Fruit fly (Drosophila melanogaster) whole organism, prepupa: ENCODE measurements around the gene Pdk1.

Experiments used
- CG10631 ChIP-seq: fragments of 200-800 bp; sonication (Bioruptor generic); optimal IDR thresholded peaks from 2 replicates; lab custom pipeline; 2016; ENCODE audit warnings: missing biosample characterization, missing genetic modification characterization
- CG10669 ChIP-seq: fragments of 200-800 bp; sonication (Bioruptor generic); optimal IDR thresholded peaks from 3 replicates; lab custom pipeline; 2018; ENCODE audit warnings: missing biosample characterization, mild to moderate bottlenecking, missing genetic modification characterization, moderate library complexity
- CG11294 ChIP-seq: fragments of 200-800 bp; sonication (Bioruptor generic); IDR thresholded peaks from 2 replicates; pipeline ENCODE4 v1.3.6; 2022; ENCODE audit warnings: missing biosample characterization, missing genetic modification characterization
- CG11902 ChIP-seq: fragments of 200-800 bp; sonication (Bioruptor generic); optimal IDR thresholded peaks from 3 replicates; lab custom pipeline; 2016; ENCODE audit warnings: missing biosample characterization, missing genetic modification characterization
- CG3032 ChIP-seq: fragments of 200-800 bp; optimal IDR thresholded peaks from 2 replicates; lab custom pipeline; 2019; ENCODE audit warnings: missing biosample characterization, mild to moderate bottlenecking, missing genetic modification characterization, moderate library complexity
- CG31627 ChIP-seq: fragments of 200-800 bp; sonication (Bioruptor generic); optimal IDR thresholded peaks from 3 replicates; lab custom pipeline; 2016; ENCODE audit warnings: missing biosample characterization, missing genetic modification characterization
- CG32006 ChIP-seq: fragments of 200-800 bp; sonication (Bioruptor generic); optimal IDR thresholded peaks from 3 replicates; lab custom pipeline; 2017; ENCODE audit warnings: missing biosample characterization, mild to moderate bottlenecking, missing genetic modification characterization
- CG34406 ChIP-seq: fragments of 200-800 bp; sonication (Bioruptor generic); optimal IDR thresholded peaks from 3 replicates; lab custom pipeline; 2016; ENCODE audit warnings: missing biosample characterization, missing genetic modification characterization
- CG3919 ChIP-seq: fragments of 200-800 bp; sonication (Bioruptor generic); optimal IDR thresholded peaks from 3 replicates; lab custom pipeline; 2016; ENCODE audit warnings: missing biosample characterization, missing genetic modification characterization
- CG4318 ChIP-seq: fragments of 200-800 bp; sonication (Bioruptor generic); optimal IDR thresholded peaks from 3 replicates; lab custom pipeline; 2017; ENCODE audit warnings: missing biosample characterization, mild to moderate bottlenecking, missing genetic modification characterization
- CG6163 ChIP-seq: fragments of 200-800 bp; sonication (Bioruptor generic); IDR thresholded peaks from 3 replicates; pipeline ENCODE4 v1.3.6; 2022; ENCODE audit warnings: missing biosample characterization, missing genetic modification characterization
- CG6792 ChIP-seq: fragments of 200-800 bp; sonication (Bioruptor generic); optimal IDR thresholded peaks from 3 replicates; lab custom pipeline; 2016; ENCODE audit warnings: missing biosample characterization, missing genetic modification characterization
- CG6808 ChIP-seq: fragments of 200-800 bp; sonication (Bioruptor generic); optimal IDR thresholded peaks from 3 replicates; lab custom pipeline; 2017; ENCODE audit warnings: missing biosample characterization, missing genetic modification characterization, mild to moderate bottlenecking, moderate library complexity, missing genetic modification reagents
- CG6854 ChIP-seq: fragments of 200-800 bp; sonication (Bioruptor generic); optimal IDR thresholded peaks from 2 replicates; lab custom pipeline; 2017; ENCODE audit warnings: missing biosample characterization, mild to moderate bottlenecking, missing genetic modification characterization
- CG7368 ChIP-seq: fragments of 200-800 bp; sonication (Bioruptor generic); optimal IDR thresholded peaks from 3 replicates; lab custom pipeline; 2016; ENCODE audit warnings: missing biosample characterization, missing genetic modification characterization
- CG8119 ChIP-seq: fragments of 200-800 bp; sonication (Bioruptor generic); IDR thresholded peaks from 3 replicates; pipeline ENCODE4 v1.3.6; 2022; ENCODE audit warnings: missing biosample characterization, missing genetic modification characterization
- CG8319 ChIP-seq: fragments of 200-800 bp; sonication (Bioruptor generic); optimal IDR thresholded peaks from 3 replicates; lab custom pipeline; 2016; ENCODE audit warnings: missing biosample characterization, missing genetic modification characterization
- CG9139 ChIP-seq: fragments of 200-800 bp; sonication (Bioruptor generic); optimal IDR thresholded peaks from 3 replicates; lab custom pipeline; 2017; ENCODE audit warnings: missing biosample characterization, mild to moderate bottlenecking, missing genetic modification characterization
- Eip75B ChIP-seq: fragments of 200-800 bp; sonication (Bioruptor generic); optimal IDR thresholded peaks from 3 replicates; lab custom pipeline; 2016; ENCODE audit warnings: missing biosample characterization, missing genetic modification characterization
- Eip78C ChIP-seq: fragments of 200-800 bp; sonication (Bioruptor generic); peaks from one replicate; lab custom pipeline; 2016; ENCODE audit warnings: missing biosample characterization, missing genetic modification characterization
- Eip93F ChIP-seq: fragments of 200-800 bp; sonication (Bioruptor generic); optimal IDR thresholded peaks from 2 replicates; lab custom pipeline; 2016; ENCODE audit warnings: missing biosample characterization, mild to moderate bottlenecking, missing genetic modification characterization
- Ets21C ChIP-seq: fragments of 200-800 bp; sonication (Bioruptor generic); optimal IDR thresholded peaks from 3 replicates; lab custom pipeline; 2016; ENCODE audit warnings: missing biosample characterization, missing genetic modification characterization
- Ets96B ChIP-seq: fragments of 200-800 bp; optimal IDR thresholded peaks from 2 replicates; lab custom pipeline; 2019; ENCODE audit warnings: missing biosample characterization, mild to moderate bottlenecking, missing genetic modification characterization, moderate library complexity
- Hr38 ChIP-seq: sonication (Bioruptor generic); optimal IDR thresholded peaks from 2 replicates; lab custom pipeline; 2016; ENCODE audit warnings: missing biosample characterization, missing genetic modification characterization
- Hr39 ChIP-seq: fragments of 200-800 bp; sonication (Bioruptor generic); optimal IDR thresholded peaks from 2 replicates; lab custom pipeline; 2016; ENCODE audit warnings: missing biosample characterization, missing genetic modification characterization
- Hr4 ChIP-seq: fragments of 200-800 bp; sonication (Bioruptor generic); optimal IDR thresholded peaks from 3 replicates; lab custom pipeline; 2016; ENCODE audit warnings: missing biosample characterization, missing genetic modification characterization
- Lpt ChIP-seq: fragments of 200-800 bp; sonication (Bioruptor generic); optimal IDR thresholded peaks from 3 replicates; lab custom pipeline; 2016; ENCODE audit warnings: missing biosample characterization, missing genetic modification characterization
- Smox ChIP-seq: fragments of 200-800 bp; sonication (Bioruptor generic); optimal IDR thresholded peaks from 3 replicates; lab custom pipeline; 2016; ENCODE audit warnings: missing biosample characterization, missing genetic modification characterization
- Sox102F ChIP-seq: fragments of 200-800 bp; sonication (Bioruptor generic); optimal IDR thresholded peaks from 2 replicates; lab custom pipeline; 2016; ENCODE audit warnings: missing biosample characterization, mild to moderate bottlenecking, missing genetic modification characterization
- Sox14 ChIP-seq: fragments of 200-800 bp; sonication (Bioruptor generic); optimal IDR thresholded peaks from 3 replicates; lab custom pipeline; 2016; ENCODE audit warnings: missing biosample characterization, missing genetic modification characterization
- Sox15 ChIP-seq: fragments of 200-800 bp; sonication (Bioruptor generic); optimal IDR thresholded peaks from 3 replicates; lab custom pipeline; 2016; ENCODE audit warnings: missing biosample characterization, missing genetic modification characterization
- achi ChIP-seq: fragments of 200-800 bp; sonication (Bioruptor generic); optimal IDR thresholded peaks from 3 replicates; lab custom pipeline; 2016; ENCODE audit warnings: missing biosample characterization, missing genetic modification characterization
- acj6 ChIP-seq: fragments of 200-800 bp; sonication (Bioruptor generic); optimal IDR thresholded peaks from 3 replicates; lab custom pipeline; 2016; ENCODE audit warnings: missing biosample characterization, missing genetic modification characterization
- dac ChIP-seq: fragments of 200-800 bp; sonication (Bioruptor generic); optimal IDR thresholded peaks from 2 replicates; lab custom pipeline; 2017; ENCODE audit warnings: missing biosample characterization, mild to moderate bottlenecking, missing genetic modification characterization
- dsx ChIP-seq: fragments of 200-800 bp; optimal IDR thresholded peaks from 3 replicates; lab custom pipeline; 2019; ENCODE audit warnings: missing biosample characterization, mild to moderate bottlenecking, missing genetic modification characterization, moderate library complexity; ENCODE audit not compliant: poor library complexity, severe bottlenecking
- eg ChIP-seq: fragments of 200-800 bp; sonication (Bioruptor generic); IDR thresholded peaks from 3 replicates; pipeline ENCODE4 v1.3.6; 2022; ENCODE audit warnings: missing biosample characterization, missing genetic modification characterization
- esn ChIP-seq: fragments of 200-800 bp; sonication (Bioruptor generic); optimal IDR thresholded peaks from 2 replicates; lab custom pipeline; 2016; ENCODE audit warnings: missing biosample characterization, mild to moderate bottlenecking, missing genetic modification characterization, moderate library complexity
- fkh ChIP-seq: fragments of 200-800 bp; sonication (Bioruptor generic); optimal IDR thresholded peaks from 3 replicates; lab custom pipeline; 2017; ENCODE audit warnings: missing biosample characterization, mild to moderate bottlenecking, missing genetic modification characterization, moderate library complexity
- lz ChIP-seq: fragments of 200-800 bp; sonication (Bioruptor generic); optimal IDR thresholded peaks from 3 replicates; lab custom pipeline; 2016; ENCODE audit warnings: missing biosample characterization, missing genetic modification characterization
- pdm3 ChIP-seq: fragments of 200-800 bp; sonication (Bioruptor generic); optimal IDR thresholded peaks from 3 replicates; lab custom pipeline; 2016; ENCODE audit warnings: missing biosample characterization, missing genetic modification characterization
- salr ChIP-seq, 2 experiments: fragments of 200-800 bp; sonication (Bioruptor generic); optimal IDR thresholded peaks; 3 replicates each; lab custom pipeline; 2016 to 2018; ENCODE audit warnings: missing biosample characterization in 2 of 2, missing genetic modification characterization in 2 of 2, mild to moderate bottlenecking in 1 of 2
- spab ChIP-seq: fragments of 200-800 bp; sonication (Bioruptor generic); optimal IDR thresholded peaks from 2 replicates; lab custom pipeline; 2017; ENCODE audit warnings: missing biosample characterization, mild to moderate bottlenecking, missing genetic modification characterization, missing genetic modification reagents
- ss ChIP-seq, 2 experiments: fragments of 200-800 bp; sonication (Bioruptor generic); optimal IDR thresholded peaks; 2 replicates in 1 of 2; 3 replicates in 1 of 2; lab custom pipeline; 2017 to 2018; ENCODE audit warnings: mild to moderate bottlenecking in 2 of 2, missing biosample characterization in 2 of 2, missing genetic modification characterization in 2 of 2, moderate library complexity in 1 of 2
- svp ChIP-seq: fragments of 200-800 bp; sonication (Bioruptor generic); peaks from one replicate; lab custom pipeline; 2016; ENCODE audit warnings: missing biosample characterization, missing genetic modification characterization
- topi ChIP-seq: fragments of 200-800 bp; sonication (Bioruptor generic); optimal IDR thresholded peaks from 3 replicates; lab custom pipeline; 2016; ENCODE audit warnings: missing biosample characterization, missing genetic modification characterization
- vri ChIP-seq: fragments of 200-800 bp; sonication (Bioruptor generic); optimal IDR thresholded peaks from 3 replicates; lab custom pipeline; 2016; ENCODE audit warnings: missing biosample characterization, mild to moderate bottlenecking, missing genetic modification characterization

The Pdk1 gene

DNA sequence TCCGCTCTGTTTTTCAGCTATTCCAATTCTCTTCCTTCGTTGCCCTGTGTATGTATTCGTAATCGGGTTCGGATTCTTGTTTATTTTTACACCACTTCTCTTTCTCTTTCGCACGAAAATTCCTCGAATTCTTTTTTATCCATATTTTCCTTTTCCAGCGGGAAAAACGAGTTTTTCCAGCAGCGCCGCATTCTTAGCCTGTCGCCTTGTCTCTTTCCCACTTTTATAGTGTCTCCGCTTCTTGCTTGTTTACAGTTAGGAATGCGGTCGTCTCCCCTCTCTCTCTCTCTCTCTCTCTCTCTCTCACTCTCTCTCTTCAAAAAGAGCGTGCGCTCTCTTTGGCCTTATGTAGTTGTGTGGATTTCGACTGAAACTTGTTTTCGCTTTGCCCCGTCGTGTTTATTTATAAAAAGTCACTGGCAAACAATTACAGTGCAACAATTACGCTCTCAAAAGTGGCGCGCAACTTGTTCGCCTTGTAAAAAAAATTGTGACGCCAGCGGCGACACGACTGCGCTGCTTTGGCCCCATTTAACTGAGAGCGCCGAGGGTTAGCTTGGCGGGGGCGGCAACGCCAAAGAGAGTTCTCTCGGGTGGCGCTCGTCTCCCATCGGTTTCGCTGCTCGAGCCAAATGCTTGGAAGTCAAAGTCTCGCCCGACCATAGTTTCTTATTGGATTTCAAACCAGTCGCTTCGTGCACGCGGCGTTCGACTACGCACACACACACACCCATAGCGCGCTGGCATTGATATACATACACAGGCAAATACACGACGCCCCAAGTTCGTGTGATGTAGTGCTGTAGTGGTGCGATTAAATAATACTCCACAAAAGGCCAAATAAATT, 2.1 kb downstream of the Pdk1 start (continued):
- TF ChIP-seq CG8119 (GFP tag; lab: Robert Waterston, UW) = 0 out of 3 replicates have a peak, but pooled peaks have one; percentile 58
- peak; percentile 86 for TF ChIP-seq CG6854 (GFP tag; lab: Kevin White, UChicago)
- no peak for TF ChIP-seq CG10631 (GFP tag; lab: Kevin White, UChicago)
- TF ChIP-seq Smox (GFP tag; lab: Kevin White, UChicago) = no peak
- no peak for TF ChIP-seq esn (GFP tag; lab: Kevin White, UChicago)
- TF ChIP-seq Hr38 = no peak
- peak; percentile 13 for TF ChIP-seq Sox14
- no peak for TF ChIP-seq lz (GFP tag; lab: Kevin White, UChicago)
- TF ChIP-seq CG3919 = peak; percentile 27
- TF ChIP-seq CG9139 (GFP tag; lab: Kevin White, UChicago) = peak; percentile 42
- TF ChIP-seq, all 60 proteins: peak for 30

DNA sequence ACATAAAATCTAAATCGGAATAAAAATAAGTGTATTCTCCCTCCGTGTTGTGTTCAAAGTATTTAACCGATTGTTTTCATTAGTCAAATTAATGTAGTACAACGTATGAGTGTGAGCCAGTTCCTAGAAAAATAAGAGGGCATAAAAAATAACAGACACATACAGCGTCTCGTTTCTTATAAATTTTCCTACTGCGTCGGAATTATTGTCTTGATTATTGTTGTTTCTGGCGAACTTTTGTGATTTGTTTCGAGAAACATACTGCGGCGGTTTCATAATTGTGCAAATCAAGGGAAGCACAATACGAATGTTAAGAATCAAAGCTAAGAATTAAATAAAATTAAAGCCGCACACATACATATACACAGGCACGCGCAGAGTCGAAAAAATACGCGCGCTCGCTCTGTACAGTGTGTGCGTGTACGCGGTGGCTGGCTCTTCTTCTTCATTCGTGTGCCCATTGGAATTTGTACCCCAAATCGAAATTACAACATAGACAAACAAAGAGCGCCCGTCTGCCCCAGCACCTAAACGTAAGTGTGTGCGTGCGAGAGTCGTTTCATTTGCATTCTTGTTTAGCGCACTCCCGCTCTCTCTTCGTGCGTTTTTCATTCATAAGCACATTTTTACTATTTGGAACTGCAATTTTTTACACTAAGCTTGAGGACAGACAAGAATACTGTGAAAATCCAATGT, 2.9 kb downstream of the Pdk1 start:
- TF ChIP-seq Ets21C (GFP tag; lab: Kevin White, UChicago) (no peak), topi (GFP tag; lab: Kevin White, UChicago) (no peak), spab (GFP tag; lab: Kevin White, UChicago) (no peak), CG11902 (GFP tag; lab: Kevin White, UChicago) (no peak), Hr4 (no peak), CG10669 (GFP tag; lab: Kevin White, UChicago) (no peak), vri (GFP tag; lab: Kevin White, UChicago) (peak; percentile 46), Ets96B (tag; lab: Kevin White, UChicago) (no peak), CG6808 (GFP tag; lab: Kevin White, UChicago) (peak; percentile 55), Lpt (GFP tag; lab: Kevin White, UChicago) (no peak), CG11294 (GFP tag; lab: Robert Waterston, UW) (no peak), Eip93F (GFP tag; lab: Kevin White, UChicago) (peak; percentile 41), CG7368 (GFP tag; lab: Kevin White, UChicago) (no peak), Sox15 (no peak), Sox102F (GFP tag; lab: Kevin White, UChicago) (no peak), Eip78C (GFP tag; lab: Kevin White, UChicago) (peak; percentile 4), ss (GFP tag; optimal IDR thresholded peaks at IDR 0.05; lab: Kevin White, UChicago) (peak; percentile 62 to 65), CG8319 (GFP tag; lab: Kevin White, UChicago) (no peak), salr (GFP tag; optimal IDR thresholded peaks at IDR 0.05; lab: Kevin White, UChicago) (no peak), Sox14 (peak; percentile 11), Hr39 (no peak), CG10631 (GFP tag; lab: Kevin White, UChicago) (no peak), pdm3 (GFP tag; lab: Kevin White, UChicago) (no peak), CG3032 (tag; lab: Kevin White, UChicago) (no peak), svp (GFP tag; lab: Kevin White, UChicago) (no peak), CG6163 (GFP tag; lab: Robert Waterston, UW) (peak; percentile 61; the same call in 1 of the 3 replicates), achi (GFP tag; lab: Kevin White, UChicago) (no peak), CG6792 (GFP tag; lab: Kevin White, UChicago) (no peak), esn (GFP tag; lab: Kevin White, UChicago) (no peak), lz (GFP tag; lab: Kevin White, UChicago) (no peak), CG9139 (GFP tag; lab: Kevin White, UChicago) (peak; percentile 30), dac (GFP tag; lab: Kevin White, UChicago) (no peak), CG31627 (no peak), CG8119 (GFP tag; lab: Robert Waterston, UW) (peak; percentile 20; the same call in 1 of the 3 replicates), CG6854 (GFP tag; lab: Kevin White, UChicago) (peak; percentile 49), Eip75B (no peak), fkh (GFP tag; lab: Kevin White, UChicago) (peak; percentile 90), CG34406 (GFP tag; lab: Kevin White, UChicago) (no peak), acj6 (no peak), eg (peak; percentile 67), CG4318 (GFP tag; lab: Kevin White, UChicago) (no peak), dsx (GFP tag; lab: Kevin White, UChicago) (no peak), CG32006 (peak; percentile 18)
